Worm (Caenorhabditis elegans) whole organism, L1 larva: ENCODE data around the gene Y53F4B.17.

Source experiments
- C04F5.9 ChIP-seq: sonication (generic microtip); optimal IDR thresholded peaks from 2 replicates; lab custom pipeline; 2016; ENCODE audit warnings: missing genetic modification characterization, missing compliant biosample characterization
- C34B4.2 ChIP-seq: sonication (generic microtip); optimal IDR thresholded peaks from 2 replicates; lab custom pipeline; 2017; ENCODE audit warnings: mild to moderate bottlenecking, missing genetic modification characterization, missing compliant biosample characterization
- Y116A8C.19 ChIP-seq: sonication (generic microtip); optimal IDR thresholded peaks from 2 replicates; lab custom pipeline; 2016; ENCODE audit warnings: missing compliant biosample characterization, missing genetic modification characterization, borderline replicate concordance
- aha-1 ChIP-seq: fragments of 150-350 bp; optimal IDR thresholded peaks from 2 replicates; lab custom pipeline; 2014; ENCODE audit warnings: missing biosample characterization, missing genetic modification characterization
- alr-1 ChIP-seq: fragments of 200-800 bp; sonication (Bioruptor generic); optimal IDR thresholded peaks from 2 replicates; lab custom pipeline; 2018; ENCODE audit warnings: borderline replicate concordance, mild to moderate bottlenecking, missing genetic modification characterization, missing compliant biosample characterization
- aly-2 ChIP-seq: fragments of 150-350 bp; optimal IDR thresholded peaks from 2 replicates; lab custom pipeline; 2014; ENCODE audit warnings: missing biosample characterization, missing genetic modification characterization
- ama-1 ChIP-seq: fragments of 150-350 bp; optimal IDR thresholded peaks from 2 replicates; lab custom pipeline; 2014
- ceh-8 ChIP-seq: fragments of 200-800 bp; sonication (Bioruptor generic); optimal IDR thresholded peaks from 2 replicates; lab custom pipeline; 2018; ENCODE audit warnings: mild to moderate bottlenecking, missing genetic modification characterization, moderate library complexity, missing compliant biosample characterization
- ceh-90 ChIP-seq: sonication (generic microtip); optimal IDR thresholded peaks from 2 replicates; lab custom pipeline; 2016; ENCODE audit warnings: missing genetic modification characterization, missing compliant biosample characterization
- dpl-1 ChIP-seq, 3 experiments: fragments of 150-350 bp in 2 of 3; sonication (generic microtip) in 1 of 3; optimal IDR thresholded peaks; 2 replicates each; lab custom pipeline; 2014 to 2017; ENCODE audit warnings: missing biosample characterization in 3 of 3, missing genetic modification characterization in 3 of 3, missing genetic modification reagents in 3 of 3
- egl-13 ChIP-seq: sonication (generic microtip); optimal IDR thresholded peaks from 2 replicates; lab custom pipeline; 2016; ENCODE audit warnings: missing genotype, missing genetic modification reagents, missing genetic modification characterization, missing compliant biosample characterization
- egl-27 ChIP-seq, 2 experiments: fragments of 150-350 bp in 1 of 2; sonication (generic microtip); optimal IDR thresholded peaks; 3 replicates each; lab custom pipeline; 2017 to 2018; ENCODE audit warnings: missing biosample characterization in 2 of 2, missing genetic modification characterization in 2 of 2, missing genetic modification reagents in 2 of 2
- elt-2 ChIP-seq: sonication (generic microtip); optimal IDR thresholded peaks from 2 replicates; lab custom pipeline; 2016; ENCODE audit warnings: missing genetic modification characterization, mild to moderate bottlenecking, inconsistent platforms, missing compliant biosample characterization, missing genetic modification reagents
- ets-5 ChIP-seq: fragments of 200-800 bp; sonication (Bioruptor generic); IDR thresholded peaks from 2 replicates; pipeline ENCODE4 v1.3.6; 2022; ENCODE audit warnings: missing genetic modification characterization, missing compliant biosample characterization
- fkh-10 ChIP-seq: sonication (generic microtip); optimal IDR thresholded peaks from 2 replicates; lab custom pipeline; 2017; ENCODE audit warnings: missing biosample characterization, missing genetic modification reagents, missing genetic modification characterization
- fos-1 ChIP-seq: fragments of 150-350 bp; optimal IDR thresholded peaks from 2 replicates; lab custom pipeline; 2014; ENCODE audit warnings: missing biosample characterization, missing genetic modification characterization
- grh-1 ChIP-seq: fragments of 200-800 bp; sonication (Bioruptor generic); IDR thresholded peaks from 2 replicates; pipeline ENCODE4 v1.3.6; 2022; ENCODE audit warnings: missing genetic modification reagents, missing genetic modification characterization, missing compliant biosample characterization
- hlh-17 ChIP-seq: fragments of 200-800 bp; sonication (Bioruptor generic); optimal IDR thresholded peaks from 2 replicates; lab custom pipeline; 2018; ENCODE audit warnings: missing genetic modification characterization, mild to moderate bottlenecking, missing compliant biosample characterization, moderate library complexity, borderline replicate concordance
- hlh-4 ChIP-seq: sonication (generic microtip); optimal IDR thresholded peaks from 2 replicates; lab custom pipeline; 2016; ENCODE audit warnings: mild to moderate bottlenecking, missing genetic modification characterization, missing compliant biosample characterization
- hpl-2 ChIP-seq: fragments of 150-350 bp; optimal IDR thresholded peaks from 2 replicates; lab custom pipeline; 2014; ENCODE audit warnings: missing biosample characterization, missing genetic modification reagents, missing genetic modification characterization
- irx-1 ChIP-seq: sonication (generic microtip); optimal IDR thresholded peaks from 2 replicates; lab custom pipeline; 2016; ENCODE audit warnings: missing genetic modification characterization, missing compliant biosample characterization
- isw-1 ChIP-seq: fragments of 200-800 bp; sonication (Bioruptor generic); IDR thresholded peaks from 2 replicates; pipeline ENCODE4 v1.3.6; 2022; ENCODE audit warnings: missing genetic modification characterization, missing compliant biosample characterization
- lin-14 ChIP-seq: fragments of 200-800 bp; sonication (Bioruptor generic); optimal IDR thresholded peaks from 2 replicates; lab custom pipeline; 2018; ENCODE audit warnings: mild to moderate bottlenecking, missing genetic modification characterization, moderate library complexity, missing compliant biosample characterization
- lin-15B ChIP-seq: fragments of 150-350 bp; sonication (generic microtip); optimal IDR thresholded peaks from 3 replicates; lab custom pipeline; 2014; ENCODE audit warnings: missing biosample characterization, missing genetic modification characterization
- lin-35 ChIP-seq, 2 experiments: fragments of 150-350 bp; optimal IDR thresholded peaks; 2 replicates each; lab custom pipeline; 2014; ENCODE audit warnings: missing biosample characterization in 2 of 2, missing genetic modification characterization in 2 of 2, missing genetic modification reagents in 2 of 2
- lin-39 ChIP-seq: fragments of 150-350 bp; optimal IDR thresholded peaks from 2 replicates; lab custom pipeline; 2014; ENCODE audit warnings: missing biosample characterization, missing genetic modification reagents, missing genetic modification characterization
- lsy-2 ChIP-seq, 2 experiments: fragments of 150-350 bp; optimal IDR thresholded peaks; 2 replicates each; lab custom pipeline; 2014; ENCODE audit warnings: missing biosample characterization in 2 of 2, missing genetic modification characterization in 2 of 2
- mab-9 ChIP-seq: fragments of 200-800 bp; sonication (Bioruptor generic); IDR thresholded peaks from 2 replicates; pipeline ENCODE4 v1.3.6; 2022; ENCODE audit warnings: missing genetic modification reagents, missing genetic modification characterization, missing compliant biosample characterization
- mef-2 ChIP-seq: fragments of 150-350 bp; optimal IDR thresholded peaks from 2 replicates; lab custom pipeline; 2014; ENCODE audit warnings: missing biosample characterization, missing genetic modification characterization
- nhr-12 ChIP-seq: sonication (generic microtip); optimal IDR thresholded peaks from 2 replicates; lab custom pipeline; 2017; ENCODE audit warnings: missing biosample characterization, missing genetic modification characterization
- nhr-19 ChIP-seq: fragments of 200-800 bp; sonication (Bioruptor generic); conservative IDR thresholded peaks from 2 replicates; pipeline ENCODE4 v1.3.6; 2022; ENCODE audit warnings: missing genetic modification characterization, missing compliant biosample characterization
- nhr-237 ChIP-seq: fragments of 150-350 bp; optimal IDR thresholded peaks from 2 replicates; lab custom pipeline; 2014; ENCODE audit warnings: missing biosample characterization, missing genetic modification characterization
- nhr-47 ChIP-seq: sonication (generic microtip); optimal IDR thresholded peaks from 2 replicates; lab custom pipeline; 2016; ENCODE audit warnings: mild to moderate bottlenecking, missing genetic modification characterization, moderate library complexity, missing compliant biosample characterization
- nhr-71 ChIP-seq: sonication (generic microtip); optimal IDR thresholded peaks from 2 replicates; lab custom pipeline; 2016; ENCODE audit warnings: mild to moderate bottlenecking, missing genetic modification characterization, moderate library complexity, missing compliant biosample characterization
- nhr-76 ChIP-seq: sonication (generic microtip); optimal IDR thresholded peaks from 2 replicates; lab custom pipeline; 2017; ENCODE audit warnings: missing biosample characterization, missing genetic modification characterization
- nhr-84 ChIP-seq: sonication (generic microtip); optimal IDR thresholded peaks from 2 replicates; lab custom pipeline; 2017; ENCODE audit warnings: missing biosample characterization, missing genetic modification characterization
- nhr-90 ChIP-seq: sonication (generic microtip); optimal IDR thresholded peaks from 2 replicates; lab custom pipeline; 2016; ENCODE audit warnings: mild to moderate bottlenecking, missing genetic modification characterization, missing compliant biosample characterization; ENCODE audit not compliant: poor library complexity
- rnt-1 ChIP-seq: sonication (generic microtip); optimal IDR thresholded peaks from 2 replicates; lab custom pipeline; 2016; ENCODE audit warnings: mild to moderate bottlenecking, missing genetic modification characterization, moderate library complexity, missing compliant biosample characterization
- snu-23 ChIP-seq: sonication (generic microtip); optimal IDR thresholded peaks from 2 replicates; lab custom pipeline; 2016; ENCODE audit warnings: missing genetic modification characterization, missing compliant biosample characterization
- unc-130 ChIP-seq: fragments of 150-350 bp; optimal IDR thresholded peaks from 2 replicates; lab custom pipeline; 2017; ENCODE audit warnings: missing biosample characterization, missing genetic modification characterization, inconsistent platforms
- unc-30 ChIP-seq: sonication (generic microtip); optimal IDR thresholded peaks from 2 replicates; lab custom pipeline; 2017; ENCODE audit warnings: missing biosample characterization, missing genetic modification characterization
- unc-86 ChIP-seq: sonication (generic microtip); optimal IDR thresholded peaks from 2 replicates; lab custom pipeline; 2016; ENCODE audit warnings: missing genetic modification characterization, missing compliant biosample characterization
- unc-98 ChIP-seq: fragments of 200-800 bp; sonication (Bioruptor generic); IDR thresholded peaks from 2 replicates; pipeline ENCODE4 v1.3.6; 2022; ENCODE audit warnings: missing genetic modification characterization, missing compliant biosample characterization
- vab-15 ChIP-seq: sonication (generic microtip); optimal IDR thresholded peaks from 2 replicates; lab custom pipeline; 2017; ENCODE audit warnings: missing genotype, mild to moderate bottlenecking, missing genetic modification characterization, missing compliant biosample characterization
- xbp-1 ChIP-seq: sonication (generic microtip); optimal IDR thresholded peaks from 2 replicates; lab custom pipeline; 2016; ENCODE audit warnings: missing genetic modification characterization, missing compliant biosample characterization
- zag-1 ChIP-seq: fragments of 150-350 bp; optimal IDR thresholded peaks from 2 replicates; lab custom pipeline; 2014; ENCODE audit warnings: missing biosample characterization, missing genetic modification characterization
- zip-4 ChIP-seq: fragments of 200-800 bp; sonication (Bioruptor generic); optimal IDR thresholded peaks from 2 replicates; lab custom pipeline; 2018; ENCODE audit warnings: mild to moderate bottlenecking, missing genetic modification characterization, moderate library complexity, missing compliant biosample characterization
- ztf-11 ChIP-seq, 2 experiments: sonication (generic microtip); optimal IDR thresholded peaks; 2 replicates each; lab custom pipeline; 2016 to 2017; ENCODE audit warnings: missing genetic modification characterization in 2 of 2, missing biosample characterization in 1 of 2, missing compliant biosample characterization in 1 of 2
- ztf-4 ChIP-seq: fragments of 150-350 bp; optimal IDR thresholded peaks from 2 replicates; lab custom pipeline; 2014; ENCODE audit warnings: missing biosample characterization, missing genetic modification characterization

Gene Y53F4B.17

ce11 chrII:15010366-15011235, 47.9 kb upstream of the Y53F4B.17 start, which contains the start of the genes Y53F4B.9 and Y53F4B.11 (continued):
- TF ChIP-seq irx-1 (tag; lab: Kevin White, UChicago) (peak; percentile 58), ztf-4 (tag; lab: Kevin White, UChicago) (no peak), aly-2 (tag; lab: Kevin White, UChicago) (peak; percentile 82), grh-1 (GFP tag; lab: Robert Waterston, UW) (peak; percentile 43; the same call in 1 of the 2 replicates), nhr-12 (tag; lab: Kevin White, UChicago) (no peak), Y116A8C.19 (no peak), elt-2 (tag; lab: Kevin White, UChicago) (peak; percentile 18), nhr-237 (tag; lab: Kevin White, UChicago) (peak; percentile 53), hlh-17 (GFP tag; lab: Kevin White, UChicago) (no peak), ceh-8 (GFP tag; lab: Kevin White, UChicago) (peak; percentile 22), ama-1 (no peak), lin-35 (GFP tag; optimal IDR thresholded peaks at IDR 0.05; lab: Kevin White, UChicago) (peak; percentile 100), xbp-1 (tag; lab: Kevin White, UChicago) (peak; percentile 67), ceh-90 (tag; lab: Kevin White, UChicago) (no peak), C34B4.2 (tag; lab: Kevin White, UChicago) (no peak), lin-15B (tag; lab: Kevin White, UChicago) (peak; percentile 85), unc-30 (no peak), hlh-4 (tag; lab: Kevin White, UChicago) (no peak), nhr-90 (peak; percentile 72), ets-5 (GFP tag; lab: Robert Waterston, UW) (no peak), mef-2 (no peak), zip-4 (GFP tag; lab: Kevin White, UChicago) (peak; percentile 42), nhr-76 (tag; lab: Kevin White, UChicago) (no peak), fos-1 (peak; percentile 72), nhr-19 (GFP tag; lab: Robert Waterston, UW) (peak; percentile 84), unc-98 (GFP tag; lab: Robert Waterston, UW) (no peak), lin-39 (tag; lab: Kevin White, UChicago) (peak; percentile 25), hpl-2 (GFP tag; lab: Kevin White, UChicago) (no peak), dpl-1 (GFP tag; optimal IDR thresholded peaks at IDR 0.05; lab: Kevin White, UChicago) (peak; percentile 99 to 100 (median 99)), isw-1 (GFP tag; lab: Robert Waterston, UW) (peak; percentile 81), egl-27 (tag; optimal IDR thresholded peaks at IDR 0.05; lab: Kevin White, UChicago) (no peak), rnt-1 (tag; lab: Kevin White, UChicago) (peak; percentile 89), alr-1 (no peak), lin-14 (GFP tag; lab: Kevin White, UChicago) (peak; percentile 69), aha-1 (tag; lab: Kevin White, UChicago) (no peak), nhr-84 (no peak), egl-13 (tag; lab: Kevin White, UChicago) (no peak), lsy-2 (tag; optimal IDR thresholded peaks at IDR 0.05; lab: Kevin White, UChicago) (peak; percentile 81 to 94), ztf-11 (tag; optimal IDR thresholded peaks at IDR 0.05; lab: Kevin White, UChicago) (peak in 1 of 2 experiments; percentile 4), nhr-71 (peak; percentile 86)
- TF ChIP-seq, all 84 proteins: peak for 52

ce11 chrII:15014380-15014779, 44.1 kb upstream of the Y53F4B.17 start, which contains the start of gene Y53F4B.51:
Y53F4B.51 (minus strand) TSS chrII:15014442.
- TF ChIP-seq unc-86 (no peak), Y116A8C.19 (no peak), snu-23 (no peak), unc-130 (tag; lab: Kevin White, UChicago) (no peak), hlh-4 (tag; lab: Kevin White, UChicago) (no peak), C04F5.9 (no peak), vab-15 (tag; lab: Kevin White, UChicago) (no peak), zag-1 (no peak), nhr-47 (tag; lab: Kevin White, UChicago) (no peak), fkh-10 (GFP tag; lab: Kevin White, UChicago) (peak; percentile 74), mab-9 (no peak), lin-14 (GFP tag; lab: Kevin White, UChicago) (peak; percentile 46)
